Worm (Caenorhabditis elegans) whole organism, L4 larva: ENCODE data around the gene C07D8.5.

ENCODE experiments used
- cey-2 ChIP-seq: sonication (generic microtip); optimal IDR thresholded peaks from 3 replicates; lab custom pipeline; 2017; ENCODE audit warnings: missing genetic modification characterization, mild to moderate bottlenecking, missing compliant biosample characterization, antibody characterized with exemption, borderline replicate concordance; ENCODE audit not compliant: insufficient read depth
- dmd-8 ChIP-seq: fragments of 200-800 bp; sonication (Bioruptor generic); IDR thresholded peaks from 2 replicates; pipeline ENCODE4 v1.3.6; 2022; ENCODE audit warnings: missing genetic modification characterization, missing compliant biosample characterization
- dve-1 ChIP-seq: sonication (generic microtip); optimal IDR thresholded peaks from 2 replicates; lab custom pipeline; 2017; ENCODE audit warnings: antibody characterized with exemption, mild to moderate bottlenecking, missing genetic modification characterization, missing compliant biosample characterization; ENCODE audit not compliant: insufficient read depth
- lin-39 ChIP-seq: fragments of 150-350 bp; optimal IDR thresholded peaks from 2 replicates; lab custom pipeline; 2014; ENCODE audit warnings: missing biosample characterization, missing genetic modification reagents, missing genetic modification characterization

DNA sequence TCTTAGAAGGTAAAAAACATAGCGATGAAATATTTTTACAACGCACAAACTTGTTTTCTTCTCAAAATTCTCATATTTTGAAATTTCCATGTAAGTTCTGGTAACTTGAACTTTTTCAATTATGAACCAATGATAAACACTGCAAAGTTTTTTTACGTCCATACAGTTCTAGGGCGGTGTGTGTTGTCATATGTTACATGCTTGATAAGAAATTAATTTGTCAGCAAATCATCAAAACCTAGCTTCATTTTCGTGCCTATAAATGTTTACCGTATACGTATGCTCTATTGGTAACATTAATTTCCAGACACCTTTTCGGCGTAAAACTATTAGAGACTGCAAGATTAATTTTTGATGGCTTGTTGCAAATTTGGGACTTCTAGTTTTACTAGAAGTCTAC, 629 bp upstream of the C07D8.5 start:
- no peak for TF ChIP-seq lin-39 (tag; lab: Kevin White, UChicago)
- TF ChIP-seq cey-2 (tag; lab: Kevin White, UChicago), result no peak
- TF ChIP-seq dmd-8 (GFP tag; lab: Robert Waterston, UW), result no peak
- TF ChIP-seq dve-1 (tag; lab: Kevin White, UChicago), result peak; percentile 2
